Fruit fly (Drosophila melanogaster) whole organism, wandering third instar larva: ENCODE data around the gene Ldh.

Source experiments
- CG32264 ChIP-seq: fragments of 200-800 bp; sonication (Bioruptor generic); optimal IDR thresholded peaks from 2 replicates; lab custom pipeline; 2016; ENCODE audit warnings: missing biosample characterization, missing genetic modification characterization
- N ChIP-seq: fragments of >200 bp; optimal IDR thresholded peaks from 2 replicates; lab custom pipeline; 2018; ENCODE audit warnings: missing biosample characterization, missing external identifiers, missing genetic modification characterization
- Rel ChIP-seq, 2 experiments: fragments of 200-800 bp; sonication (Bioruptor generic) in 1 of 2; optimal IDR thresholded peaks; 2 replicates in 1 of 2; 3 replicates in 1 of 2; lab custom pipeline; 2016 to 2019; ENCODE audit warnings: mild to moderate bottlenecking in 2 of 2, missing biosample characterization in 2 of 2, missing genetic modification characterization in 2 of 2, moderate library complexity in 1 of 2
- Sp1 ChIP-seq: fragments of 200-800 bp; sonication (Bioruptor generic); optimal IDR thresholded peaks from 3 replicates; lab custom pipeline; 2019; ENCODE audit warnings: missing biosample characterization, mild to moderate bottlenecking, missing genetic modification characterization, moderate library complexity
- brk ChIP-seq: fragments of 200-800 bp; sonication (Bioruptor generic); optimal IDR thresholded peaks from 2 replicates; lab custom pipeline; 2016; ENCODE audit warnings: missing biosample characterization, mild to moderate bottlenecking, missing genetic modification characterization
- lola ChIP-seq: fragments of >200 bp; optimal IDR thresholded peaks from 2 replicates; lab custom pipeline; 2017; ENCODE audit warnings: missing biosample characterization, missing genetic modification characterization
- usp ChIP-seq: fragments of >200 bp; optimal IDR thresholded peaks from 2 replicates; lab custom pipeline; 2017; ENCODE audit warnings: missing biosample characterization, missing genetic modification characterization
- woc ChIP-seq: sonication (Bioruptor generic); optimal IDR thresholded peaks from 2 replicates; lab custom pipeline; 2016; ENCODE audit warnings: missing biosample characterization, mild to moderate bottlenecking, missing genetic modification characterization

DNA sequence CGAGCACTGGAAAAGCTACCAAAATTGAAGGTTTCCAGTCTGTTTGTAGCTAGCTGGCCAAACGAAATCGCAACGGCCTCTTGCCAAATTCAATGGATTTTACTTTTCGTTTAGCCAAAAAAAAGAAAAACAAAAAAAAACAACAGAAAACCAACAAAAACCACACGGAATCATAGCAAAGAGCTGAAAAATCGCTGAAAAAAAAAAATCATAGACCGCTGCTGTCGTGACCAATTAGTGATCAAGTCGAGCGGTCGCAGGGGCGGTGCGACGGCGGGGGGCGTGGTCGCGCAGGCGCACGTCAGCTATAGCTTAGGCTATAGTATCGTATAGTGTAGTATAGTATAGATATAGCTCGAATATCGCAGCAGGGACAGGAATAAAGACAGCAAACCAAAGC, 12.4 kb upstream of the Ldh start:
- TF ChIP-seq Rel (GFP tag; optimal IDR thresholded peaks at IDR 0.05; lab: Kevin White, UChicago) (no peak), Rel (tag; optimal IDR thresholded peaks at IDR 0.05; lab: Kevin White, UChicago) (no peak), N (GFP tag; lab: Kevin White, UChicago) (no peak), usp (GFP tag; lab: Kevin White, UChicago) (no peak), lola (GFP tag; lab: Kevin White, UChicago) (no peak), Sp1 (GFP tag; lab: Kevin White, UChicago) (no peak), woc (GFP tag; lab: Kevin White, UChicago) (no peak), brk (GFP tag; lab: Kevin White, UChicago) (no peak), CG32264 (GFP tag; lab: Kevin White, UChicago) (no peak)
